Worm (Caenorhabditis elegans) whole organism, late embryonic: ENCODE data around the gene M176.16.
"Not testable (repeated sequence)": the region's sequence is repeated elsewhere in the genome, so short reads cannot be mapped to it uniquely, and the experiment has no call there.

Experiments used
- C08G9.2 ChIP-seq: sonication (generic microtip); optimal IDR thresholded peaks from 2 replicates; lab custom pipeline; 2016; ENCODE audit warnings: mild to moderate bottlenecking, missing genetic modification characterization, moderate library complexity, missing compliant biosample characterization
- K02D7.2 ChIP-seq: sonication (generic microtip); optimal IDR thresholded peaks from 2 replicates; lab custom pipeline; 2017; ENCODE audit warnings: mild to moderate bottlenecking, missing genetic modification characterization, missing compliant biosample characterization
- T23F11.4 ChIP-seq: fragments of 200-800 bp; sonication (Bioruptor generic); optimal IDR thresholded peaks from 2 replicates; lab custom pipeline; 2018; ENCODE audit warnings: mild to moderate bottlenecking, missing genetic modification characterization, missing compliant biosample characterization
- ceh-14 ChIP-seq: sonication (generic microtip); optimal IDR thresholded peaks from 2 replicates; lab custom pipeline; 2016; ENCODE audit warnings: missing genotype, missing genetic modification characterization, missing compliant biosample characterization
- ceh-18 ChIP-seq: sonication (generic microtip); optimal IDR thresholded peaks from 2 replicates; lab custom pipeline; 2016; ENCODE audit warnings: missing genetic modification characterization, missing compliant biosample characterization
- ceh-2 ChIP-seq: sonication (generic microtip); optimal IDR thresholded peaks from 2 replicates; lab custom pipeline; 2016; ENCODE audit warnings: missing genotype, missing genetic modification characterization, missing compliant biosample characterization
- ceh-24 ChIP-seq: sonication (generic microtip); optimal IDR thresholded peaks from 2 replicates; lab custom pipeline; 2016; ENCODE audit warnings: mild to moderate bottlenecking, missing genetic modification characterization, missing compliant biosample characterization
- ceh-30 ChIP-seq: fragments of 150-350 bp; optimal IDR thresholded peaks from 2 replicates; lab custom pipeline; 2014; ENCODE audit warnings: missing biosample characterization, missing genetic modification characterization
- ceh-48 ChIP-seq: sonication (generic microtip); optimal IDR thresholded peaks from 2 replicates; lab custom pipeline; 2016; ENCODE audit warnings: missing genetic modification characterization, inconsistent platforms, missing compliant biosample characterization
- ceh-9 ChIP-seq: sonication (generic microtip); optimal IDR thresholded peaks from 2 replicates; lab custom pipeline; 2016; ENCODE audit warnings: mild to moderate bottlenecking, missing genetic modification characterization, inconsistent platforms, missing compliant biosample characterization
- dmd-4 ChIP-seq: sonication (generic microtip); optimal IDR thresholded peaks from 2 replicates; lab custom pipeline; 2016; ENCODE audit warnings: borderline replicate concordance, missing genetic modification characterization, missing compliant biosample characterization
- elt-2 ChIP-seq: sonication (generic microtip); optimal IDR thresholded peaks from 2 replicates; lab custom pipeline; 2016; ENCODE audit warnings: missing genetic modification reagents, missing genetic modification characterization, missing compliant biosample characterization
- eyg-1 ChIP-seq: sonication (generic microtip); optimal IDR thresholded peaks from 2 replicates; lab custom pipeline; 2016; ENCODE audit warnings: missing genotype, missing genetic modification characterization, missing compliant biosample characterization
- fax-1 ChIP-seq: sonication (generic microtip); optimal IDR thresholded peaks from 2 replicates; lab custom pipeline; 2016; ENCODE audit warnings: missing genotype, missing genetic modification characterization, missing compliant biosample characterization
- fkh-6 ChIP-seq: sonication (generic microtip); optimal IDR thresholded peaks from 2 replicates; lab custom pipeline; 2016; ENCODE audit warnings: missing genetic modification characterization, missing compliant biosample characterization
- gmeb-2 ChIP-seq: sonication (generic microtip); optimal IDR thresholded peaks from 2 replicates; lab custom pipeline; 2016; ENCODE audit warnings: missing genetic modification characterization, inconsistent platforms, missing compliant biosample characterization
- hlh-13 ChIP-seq: fragments of 200-800 bp; sonication (Bioruptor generic); optimal IDR thresholded peaks from 2 replicates; lab custom pipeline; 2018; ENCODE audit warnings: mild to moderate bottlenecking, missing genetic modification characterization, missing compliant biosample characterization
- hlh-6 ChIP-seq: sonication (generic microtip); optimal IDR thresholded peaks from 2 replicates; lab custom pipeline; 2016; ENCODE audit warnings: missing genotype, missing genetic modification characterization, missing compliant biosample characterization
- nfya-1 ChIP-seq: sonication (generic microtip); optimal IDR thresholded peaks from 2 replicates; lab custom pipeline; 2017; ENCODE audit warnings: missing genetic modification characterization, mild to moderate bottlenecking, missing compliant biosample characterization, antibody characterized with exemption, moderate library complexity
- npax-4 ChIP-seq: sonication (generic microtip); optimal IDR thresholded peaks from 2 replicates; lab custom pipeline; 2016; ENCODE audit warnings: missing genetic modification characterization, missing compliant biosample characterization
- odd-2 ChIP-seq: sonication (generic microtip); optimal IDR thresholded peaks from 2 replicates; lab custom pipeline; 2017; ENCODE audit warnings: antibody characterized with exemption, mild to moderate bottlenecking, missing genetic modification characterization, missing compliant biosample characterization
- ref-2 ChIP-seq: sonication (generic microtip); optimal IDR thresholded peaks from 2 replicates; lab custom pipeline; 2016; ENCODE audit warnings: missing genetic modification characterization, missing compliant biosample characterization
- rnt-1 ChIP-seq: sonication (generic microtip); optimal IDR thresholded peaks from 2 replicates; lab custom pipeline; 2016; ENCODE audit warnings: missing genetic modification characterization, missing compliant biosample characterization
- sdc-2 ChIP-seq: sonication (generic microtip); optimal IDR thresholded peaks from 2 replicates; lab custom pipeline; 2016; ENCODE audit warnings: missing genotype, missing genetic modification characterization, missing compliant biosample characterization
- tbx-7 ChIP-seq: sonication (generic microtip); optimal IDR thresholded peaks from 2 replicates; lab custom pipeline; 2016; ENCODE audit warnings: missing genotype, missing genetic modification characterization, missing compliant biosample characterization
- ttx-3 ChIP-seq: sonication (generic microtip); optimal IDR thresholded peaks from 2 replicates; lab custom pipeline; 2016; ENCODE audit warnings: missing genetic modification reagents, missing genetic modification characterization, missing compliant biosample characterization
- unc-55 ChIP-seq: sonication (generic microtip); optimal IDR thresholded peaks from 2 replicates; lab custom pipeline; 2017; ENCODE audit warnings: missing biosample characterization, missing genetic modification reagents, missing genetic modification characterization
- unc-86 ChIP-seq: sonication (generic microtip); optimal IDR thresholded peaks from 2 replicates; lab custom pipeline; 2016; ENCODE audit warnings: missing genetic modification characterization, missing compliant biosample characterization
- zip-5 ChIP-seq: sonication (generic microtip); optimal IDR thresholded peaks from 2 replicates; lab custom pipeline; 2016; ENCODE audit warnings: missing genetic modification characterization, missing compliant biosample characterization

M176.16 gene

DNA sequence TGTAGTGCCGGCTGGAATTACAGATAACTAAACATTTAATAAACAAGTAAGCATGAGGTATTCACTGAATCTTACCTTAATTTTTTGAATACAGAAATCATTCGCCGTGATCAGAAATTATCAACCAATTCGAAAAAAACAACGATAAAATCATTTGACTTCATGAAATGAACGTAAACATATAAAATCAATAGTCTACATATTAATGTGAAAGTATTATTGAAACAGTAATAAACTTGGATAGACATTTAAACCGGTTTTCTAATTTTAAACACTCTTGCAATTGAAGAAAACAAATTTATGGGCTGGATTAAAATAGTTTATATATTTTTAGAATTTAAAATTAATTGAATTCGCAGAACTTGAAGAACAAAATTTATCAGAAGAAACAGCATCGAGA lies 23.5 kb downstream of the M176.16 start, which contains the start of gene chil-16:
chil-16 (minus strand) TSS at position 101 of the 400 bp plus-strand sequence.
- TF ChIP-seq T23F11.4 (GFP tag; lab: Kevin White, UChicago) (no peak), C08G9.2 (tag; lab: Kevin White, UChicago) (no peak), dmd-4 (tag; lab: Kevin White, UChicago) (no peak), odd-2 (no peak), npax-4 (tag; lab: Kevin White, UChicago) (no peak), zip-5 (no peak)

DNA sequence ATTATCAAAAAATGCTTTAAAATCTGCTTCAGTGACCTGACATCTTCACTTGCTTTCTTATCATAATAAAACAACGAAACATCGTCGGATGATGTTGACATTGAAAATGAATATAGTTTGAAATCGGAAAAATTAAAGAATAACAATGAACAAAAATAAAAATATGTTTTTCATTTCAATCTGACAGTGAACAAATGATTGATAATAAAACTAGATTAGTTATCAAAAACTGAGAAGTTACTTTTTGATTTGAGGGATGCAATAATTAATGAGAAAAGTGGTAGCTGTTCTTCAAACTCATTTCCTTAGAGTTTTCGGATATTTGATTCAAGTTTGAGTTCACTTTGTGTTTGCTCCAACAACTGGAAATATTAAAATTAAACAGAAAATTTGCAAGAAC lies 25.2 kb downstream of the M176.16 start, which contains the start of gene chil-15:
chil-15 (minus strand) TSS at position 101 of the 400 bp plus-strand sequence.
- TF ChIP-seq unc-86 (tag; lab: Kevin White, UChicago) = no peak

DNA sequence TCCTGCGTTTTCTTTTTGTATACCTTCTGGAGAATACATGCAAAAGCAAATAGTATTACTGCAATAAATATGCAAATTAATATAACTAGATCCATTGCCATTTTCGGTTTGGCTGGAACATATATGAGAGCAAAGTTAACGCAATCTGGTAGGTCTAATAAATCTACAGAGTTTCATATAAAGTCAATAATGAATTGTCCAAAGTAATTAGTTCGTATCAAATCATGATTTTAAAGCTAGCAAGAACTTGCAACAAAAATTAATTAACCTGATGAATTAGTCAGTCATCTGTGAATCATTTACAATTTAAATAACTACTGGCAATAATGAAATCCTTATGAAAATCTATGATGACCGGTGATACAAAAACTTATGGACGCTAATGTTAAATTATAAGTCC lies 27.1 kb downstream of the M176.16 start, which contains the start of gene R09D1.13:
R09D1.13 (minus strand) TSS at position 101 of the 400 bp plus-strand sequence.
- TF ChIP-seq hlh-6 (tag; lab: Kevin White, UChicago) (no peak), npax-4 (tag; lab: Kevin White, UChicago) (no peak), sdc-2 (no peak)

DNA sequence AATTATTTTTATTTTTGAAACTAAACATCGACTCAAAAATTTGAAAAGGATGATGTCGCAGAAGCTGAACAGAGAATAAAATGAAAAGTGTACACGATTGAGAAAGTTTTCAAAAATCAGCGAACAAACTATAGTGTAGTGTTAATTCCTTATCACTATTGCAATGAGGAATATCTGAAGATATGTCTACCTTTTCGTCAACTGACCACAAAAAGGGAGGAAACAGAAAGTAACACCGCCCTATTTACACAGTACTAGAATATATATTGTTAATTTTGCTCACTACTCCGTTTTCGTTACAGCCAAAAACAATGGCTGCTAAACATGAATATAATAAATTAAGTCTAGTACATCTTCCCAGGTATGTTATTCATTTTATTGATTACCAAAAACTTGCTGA lies 29.6 kb downstream of the M176.16 start, which contains the start of gene chil-18:
chil-18 (plus strand) TSS at position 301 of the 400 bp plus-strand sequence.
- no peak for TF ChIP-seq elt-2 (tag; lab: Kevin White, UChicago)
- no peak for TF ChIP-seq ttx-3
- TF ChIP-seq fax-1 (tag; lab: Kevin White, UChicago) = no peak
- no peak for TF ChIP-seq ceh-30 (tag; lab: Kevin White, UChicago)
- no peak for TF ChIP-seq ceh-18 (tag; lab: Kevin White, UChicago)
- no peak for TF ChIP-seq ceh-14 (tag; lab: Kevin White, UChicago)
- no peak for TF ChIP-seq K02D7.2 (tag; lab: Kevin White, UChicago)
- TF ChIP-seq rnt-1 (tag; lab: Kevin White, UChicago) = no peak

DNA sequence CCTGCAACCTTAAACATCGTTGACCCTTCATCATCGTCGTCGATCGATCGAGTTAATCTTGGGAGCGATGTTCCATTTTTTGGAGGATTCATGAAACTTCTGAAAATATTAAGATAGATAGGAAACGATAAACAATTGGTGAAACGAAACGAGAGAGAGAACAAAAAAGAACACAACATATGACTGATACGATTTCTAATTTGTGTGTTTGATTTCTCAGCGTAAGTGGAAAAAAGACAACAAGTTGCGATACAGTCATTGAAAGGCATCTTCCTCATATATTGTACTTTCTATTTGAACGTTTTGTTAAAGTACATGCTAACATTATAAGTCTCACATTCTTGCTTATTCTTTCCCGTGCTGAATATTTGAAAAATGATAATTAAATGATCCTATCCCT lies 33.9 kb downstream of the M176.16 start, which contains the start of gene R09D1.12:
R09D1.12 (minus strand) TSS at position 101 of the 400 bp plus-strand sequence.
- not testable (repeated sequence) for TF ChIP-seq hlh-13; ceh-2 (tag; lab: Kevin White, UChicago); ceh-48 (tag; lab: Kevin White, UChicago)

DNA sequence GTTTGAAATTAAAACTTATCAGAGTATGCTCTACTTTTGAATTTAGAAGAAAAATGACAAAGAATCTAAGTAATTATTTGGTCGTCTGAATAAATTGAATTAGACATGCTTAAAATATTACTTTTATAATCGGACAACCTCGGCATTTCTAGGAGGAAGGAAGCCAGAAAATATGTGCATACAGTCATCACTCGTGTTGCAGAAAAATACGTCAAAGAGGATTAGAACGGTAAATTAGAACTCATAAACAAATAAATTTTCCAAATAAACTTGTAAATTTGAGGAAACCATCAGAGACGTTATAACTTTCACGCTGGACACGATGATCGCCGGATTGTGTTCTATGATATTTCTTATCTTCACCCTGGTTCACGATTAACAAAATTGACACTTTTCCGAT lies 36.0 kb downstream of the M176.16 start, which contains the start of gene chil-19:
chil-19 (minus strand) TSS at position 101 of the 400 bp plus-strand sequence.
- no peak for TF ChIP-seq hlh-13
- no peak for TF ChIP-seq eyg-1 (tag; lab: Kevin White, UChicago)
- no peak for TF ChIP-seq nfya-1 (tag; lab: Kevin White, UChicago)
- no peak for TF ChIP-seq gmeb-2
- no peak for TF ChIP-seq ceh-24 (tag; lab: Kevin White, UChicago)
- TF ChIP-seq K02D7.2 (tag; lab: Kevin White, UChicago) = no peak
- no peak for TF ChIP-seq tbx-7 (tag; lab: Kevin White, UChicago)
- no peak for TF ChIP-seq ref-2 (tag; lab: Kevin White, UChicago)
- no peak for TF ChIP-seq ceh-9 (tag; lab: Kevin White, UChicago)
- TF ChIP-seq ceh-30 (tag; lab: Kevin White, UChicago) = no peak
- TF ChIP-seq unc-55 (GFP tag; lab: Kevin White, UChicago) = no peak

DNA sequence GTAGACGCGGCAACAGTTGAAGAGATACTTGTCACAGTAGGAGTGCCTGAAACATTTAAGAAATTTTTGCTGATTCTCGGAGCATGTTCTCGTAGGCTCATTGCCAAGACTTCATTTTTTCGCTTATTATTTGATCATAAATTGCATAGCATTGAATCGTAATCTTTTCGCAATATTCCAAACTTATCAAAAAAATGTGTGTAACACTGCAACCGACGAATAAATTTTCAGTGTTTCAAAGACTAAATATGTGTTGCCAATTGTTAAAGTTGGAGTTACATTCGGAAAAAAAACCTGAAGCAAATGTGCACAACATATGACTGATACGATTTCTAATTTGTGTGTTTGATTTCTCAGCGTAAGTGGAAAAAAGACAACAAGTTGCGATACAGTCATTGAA lies 41.1 kb downstream of the M176.16 start, which contains the start of gene R09D1.14:
R09D1.14 (minus strand) TSS at position 101 of the 400 bp plus-strand sequence.
- TF ChIP-seq fkh-6 (tag; lab: Kevin White, UChicago); nfya-1 (tag; lab: Kevin White, UChicago); sdc-2: not testable (repeated sequence)
